Worm (Caenorhabditis elegans) whole organism, L1 larva: ENCODE results near the gene rme-1.

Source experiments
- C04F5.9 ChIP-seq: sonication (generic microtip); optimal IDR thresholded peaks from 2 replicates; lab custom pipeline; 2016; ENCODE audit warnings: missing genetic modification characterization, missing compliant biosample characterization
- C16A3.4 ChIP-seq: fragments of 150-350 bp; optimal IDR thresholded peaks from 2 replicates; lab custom pipeline; 2014; ENCODE audit warnings: missing biosample characterization, missing genetic modification characterization
- C34B4.2 ChIP-seq: sonication (generic microtip); optimal IDR thresholded peaks from 2 replicates; lab custom pipeline; 2017; ENCODE audit warnings: mild to moderate bottlenecking, missing genetic modification characterization, missing compliant biosample characterization
- Y116A8C.19 ChIP-seq: sonication (generic microtip); optimal IDR thresholded peaks from 2 replicates; lab custom pipeline; 2016; ENCODE audit warnings: missing compliant biosample characterization, missing genetic modification characterization, borderline replicate concordance
- alr-1 ChIP-seq: fragments of 200-800 bp; sonication (Bioruptor generic); optimal IDR thresholded peaks from 2 replicates; lab custom pipeline; 2018; ENCODE audit warnings: borderline replicate concordance, mild to moderate bottlenecking, missing genetic modification characterization, missing compliant biosample characterization
- aly-2 ChIP-seq: fragments of 150-350 bp; optimal IDR thresholded peaks from 2 replicates; lab custom pipeline; 2014; ENCODE audit warnings: missing biosample characterization, missing genetic modification characterization
- ama-1 ChIP-seq: fragments of 150-350 bp; optimal IDR thresholded peaks from 2 replicates; lab custom pipeline; 2014
- blmp-1 ChIP-seq: fragments of 150-350 bp; optimal IDR thresholded peaks from 2 replicates; lab custom pipeline; 2014; ENCODE audit warnings: missing biosample characterization, missing genetic modification characterization
- ceh-8 ChIP-seq: fragments of 200-800 bp; sonication (Bioruptor generic); optimal IDR thresholded peaks from 2 replicates; lab custom pipeline; 2018; ENCODE audit warnings: mild to moderate bottlenecking, missing genetic modification characterization, moderate library complexity, missing compliant biosample characterization
- ceh-90 ChIP-seq: sonication (generic microtip); optimal IDR thresholded peaks from 2 replicates; lab custom pipeline; 2016; ENCODE audit warnings: missing genetic modification characterization, missing compliant biosample characterization
- dsc-1 ChIP-seq: sonication (generic microtip); optimal IDR thresholded peaks from 2 replicates; lab custom pipeline; 2016; ENCODE audit warnings: mild to moderate bottlenecking, missing genetic modification characterization, missing compliant biosample characterization
- efl-1 ChIP-seq, 4 experiments: fragments of 150-350 bp; optimal IDR thresholded peaks in 3 of 4; peaks in 1 of 4; 1 replicate in 1 of 4; 2 replicates in 3 of 4; lab custom pipeline; 2014; ENCODE audit warnings: missing biosample characterization in 2 of 4, missing genetic modification characterization in 2 of 4, missing genetic modification reagents in 2 of 4
- efl-3 ChIP-seq: fragments of 200-800 bp; sonication (Bioruptor generic); optimal IDR thresholded peaks from 2 replicates; lab custom pipeline; 2018; ENCODE audit warnings: mild to moderate bottlenecking, missing genetic modification characterization, missing compliant biosample characterization
- egl-13 ChIP-seq: sonication (generic microtip); optimal IDR thresholded peaks from 2 replicates; lab custom pipeline; 2016; ENCODE audit warnings: missing genotype, missing genetic modification reagents, missing genetic modification characterization, missing compliant biosample characterization
- egl-27 ChIP-seq, 2 experiments: fragments of 150-350 bp in 1 of 2; sonication (generic microtip); optimal IDR thresholded peaks; 3 replicates each; lab custom pipeline; 2017 to 2018; ENCODE audit warnings: missing biosample characterization in 2 of 2, missing genetic modification characterization in 2 of 2, missing genetic modification reagents in 2 of 2
- elt-3 ChIP-seq, 6 experiments: fragments of 150-350 bp in 1 of 6; sonication (generic microtip); optimal IDR thresholded peaks; 2 replicates each; lab custom pipeline; 2017 to 2018; ENCODE audit warnings: missing biosample characterization in 6 of 6, missing genetic modification characterization in 6 of 6, inconsistent platforms in 1 of 6
- fkh-10 ChIP-seq: sonication (generic microtip); optimal IDR thresholded peaks from 2 replicates; lab custom pipeline; 2017; ENCODE audit warnings: missing biosample characterization, missing genetic modification reagents, missing genetic modification characterization
- fkh-4 ChIP-seq: sonication (generic microtip); optimal IDR thresholded peaks from 2 replicates; lab custom pipeline; 2016; ENCODE audit warnings: missing compliant biosample characterization, missing genetic modification characterization, borderline replicate concordance
- fkh-8 ChIP-seq: sonication (generic microtip); optimal IDR thresholded peaks from 2 replicates; lab custom pipeline; 2016; ENCODE audit warnings: mild to moderate bottlenecking, missing genetic modification characterization, missing compliant biosample characterization
- fos-1 ChIP-seq: fragments of 150-350 bp; optimal IDR thresholded peaks from 2 replicates; lab custom pipeline; 2014; ENCODE audit warnings: missing biosample characterization, missing genetic modification characterization
- hlh-4 ChIP-seq: sonication (generic microtip); optimal IDR thresholded peaks from 2 replicates; lab custom pipeline; 2016; ENCODE audit warnings: mild to moderate bottlenecking, missing genetic modification characterization, missing compliant biosample characterization
- isw-1 ChIP-seq: fragments of 200-800 bp; sonication (Bioruptor generic); IDR thresholded peaks from 2 replicates; pipeline ENCODE4 v1.3.6; 2022; ENCODE audit warnings: missing genetic modification characterization, missing compliant biosample characterization
- jun-1 ChIP-seq: fragments of 150-350 bp; optimal IDR thresholded peaks from 2 replicates; lab custom pipeline; 2014; ENCODE audit warnings: missing biosample characterization, missing genetic modification reagents, missing genetic modification characterization
- lin-13 ChIP-seq: fragments of 150-350 bp; optimal IDR thresholded peaks from 2 replicates; lab custom pipeline; 2014; ENCODE audit warnings: missing biosample characterization, missing genetic modification reagents, missing genetic modification characterization
- lin-14 ChIP-seq: fragments of 200-800 bp; sonication (Bioruptor generic); optimal IDR thresholded peaks from 2 replicates; lab custom pipeline; 2018; ENCODE audit warnings: mild to moderate bottlenecking, missing genetic modification characterization, moderate library complexity, missing compliant biosample characterization
- lin-15B ChIP-seq: fragments of 150-350 bp; sonication (generic microtip); optimal IDR thresholded peaks from 3 replicates; lab custom pipeline; 2014; ENCODE audit warnings: missing biosample characterization, missing genetic modification characterization
- lir-3 ChIP-seq: sonication (generic microtip); optimal IDR thresholded peaks from 2 replicates; lab custom pipeline; 2016; ENCODE audit warnings: mild to moderate bottlenecking, missing genetic modification characterization, moderate library complexity, missing compliant biosample characterization; ENCODE audit not compliant: poor library complexity
- lsy-2 ChIP-seq, 2 experiments: fragments of 150-350 bp; optimal IDR thresholded peaks; 2 replicates each; lab custom pipeline; 2014; ENCODE audit warnings: missing biosample characterization in 2 of 2, missing genetic modification characterization in 2 of 2
- mab-9 ChIP-seq: fragments of 200-800 bp; sonication (Bioruptor generic); IDR thresholded peaks from 2 replicates; pipeline ENCODE4 v1.3.6; 2022; ENCODE audit warnings: missing genetic modification reagents, missing genetic modification characterization, missing compliant biosample characterization
- mef-2 ChIP-seq: fragments of 150-350 bp; optimal IDR thresholded peaks from 2 replicates; lab custom pipeline; 2014; ENCODE audit warnings: missing biosample characterization, missing genetic modification characterization
- mep-1 ChIP-seq: fragments of 150-350 bp; optimal IDR thresholded peaks from 2 replicates; lab custom pipeline; 2014; ENCODE audit warnings: missing biosample characterization, missing genetic modification characterization
- nhr-11 ChIP-seq: fragments of 150-350 bp; optimal IDR thresholded peaks from 2 replicates; lab custom pipeline; 2014; ENCODE audit warnings: missing biosample characterization, missing genetic modification characterization
- nhr-19 ChIP-seq: fragments of 200-800 bp; sonication (Bioruptor generic); conservative IDR thresholded peaks from 2 replicates; pipeline ENCODE4 v1.3.6; 2022; ENCODE audit warnings: missing genetic modification characterization, missing compliant biosample characterization
- nhr-237 ChIP-seq: fragments of 150-350 bp; optimal IDR thresholded peaks from 2 replicates; lab custom pipeline; 2014; ENCODE audit warnings: missing biosample characterization, missing genetic modification characterization
- nhr-28 ChIP-seq: fragments of 150-350 bp; optimal IDR thresholded peaks from 2 replicates; lab custom pipeline; 2014; ENCODE audit warnings: missing biosample characterization, missing genetic modification characterization
- nhr-71 ChIP-seq: sonication (generic microtip); optimal IDR thresholded peaks from 2 replicates; lab custom pipeline; 2016; ENCODE audit warnings: mild to moderate bottlenecking, missing genetic modification characterization, moderate library complexity, missing compliant biosample characterization
- nhr-77 ChIP-seq: fragments of 150-350 bp; optimal IDR thresholded peaks from 2 replicates; lab custom pipeline; 2014; ENCODE audit warnings: missing biosample characterization, missing genetic modification characterization
- nhr-84 ChIP-seq: sonication (generic microtip); optimal IDR thresholded peaks from 2 replicates; lab custom pipeline; 2017; ENCODE audit warnings: missing biosample characterization, missing genetic modification characterization
- nhr-85 ChIP-seq: sonication (generic microtip); peaks from one replicate; lab custom pipeline; 2016; ENCODE audit warnings: missing genetic modification characterization, inconsistent platforms, missing compliant biosample characterization
- pax-3 ChIP-seq: fragments of 200-800 bp; sonication (Bioruptor generic); optimal IDR thresholded peaks from 2 replicates; lab custom pipeline; 2018; ENCODE audit warnings: mild to moderate bottlenecking, missing genetic modification characterization, moderate library complexity, missing compliant biosample characterization
- skn-1 ChIP-seq: fragments of 150-350 bp; optimal IDR thresholded peaks from 2 replicates; lab custom pipeline; 2014; ENCODE audit warnings: missing biosample characterization, missing genetic modification characterization
- snpc-4 ChIP-seq: fragments of 150-350 bp; optimal IDR thresholded peaks from 2 replicates; lab custom pipeline; 2014; ENCODE audit warnings: missing biosample characterization, missing genetic modification characterization
- sox-4 ChIP-seq: sonication (generic microtip); optimal IDR thresholded peaks from 2 replicates; lab custom pipeline; 2016; ENCODE audit warnings: missing genetic modification characterization, missing compliant biosample characterization
- sptf-1 ChIP-seq: fragments of 150-350 bp; optimal IDR thresholded peaks from 2 replicates; lab custom pipeline; 2014; ENCODE audit warnings: missing biosample characterization, missing genetic modification characterization
- sup-37 ChIP-seq: fragments of 200-800 bp; sonication (Bioruptor generic); optimal IDR thresholded peaks from 2 replicates; lab custom pipeline; 2018; ENCODE audit warnings: mild to moderate bottlenecking, missing genetic modification characterization, missing compliant biosample characterization
- swsn-7 ChIP-seq: sonication (generic microtip); optimal IDR thresholded peaks from 2 replicates; lab custom pipeline; 2016; ENCODE audit warnings: missing genetic modification characterization, missing compliant biosample characterization
- tbx-2 ChIP-seq: sonication (generic microtip); optimal IDR thresholded peaks from 2 replicates; lab custom pipeline; 2016; ENCODE audit warnings: missing genetic modification characterization, missing compliant biosample characterization
- tlp-1 ChIP-seq: fragments of 150-350 bp; optimal IDR thresholded peaks from 2 replicates; lab custom pipeline; 2014; ENCODE audit warnings: missing biosample characterization, missing genetic modification characterization
- unc-130 ChIP-seq: fragments of 150-350 bp; optimal IDR thresholded peaks from 2 replicates; lab custom pipeline; 2017; ENCODE audit warnings: missing biosample characterization, missing genetic modification characterization, inconsistent platforms
- unc-30 ChIP-seq: sonication (generic microtip); optimal IDR thresholded peaks from 2 replicates; lab custom pipeline; 2017; ENCODE audit warnings: missing biosample characterization, missing genetic modification characterization
- unc-86 ChIP-seq: sonication (generic microtip); optimal IDR thresholded peaks from 2 replicates; lab custom pipeline; 2016; ENCODE audit warnings: missing genetic modification characterization, missing compliant biosample characterization
- xbp-1 ChIP-seq: sonication (generic microtip); optimal IDR thresholded peaks from 2 replicates; lab custom pipeline; 2016; ENCODE audit warnings: missing genetic modification characterization, missing compliant biosample characterization
- ztf-11 ChIP-seq, 2 experiments: sonication (generic microtip); optimal IDR thresholded peaks; 2 replicates each; lab custom pipeline; 2016 to 2017; ENCODE audit warnings: missing genetic modification characterization in 2 of 2, missing biosample characterization in 1 of 2, missing compliant biosample characterization in 1 of 2
- ztf-4 ChIP-seq: fragments of 150-350 bp; optimal IDR thresholded peaks from 2 replicates; lab custom pipeline; 2014; ENCODE audit warnings: missing biosample characterization, missing genetic modification characterization

Gene rme-1

DNA sequence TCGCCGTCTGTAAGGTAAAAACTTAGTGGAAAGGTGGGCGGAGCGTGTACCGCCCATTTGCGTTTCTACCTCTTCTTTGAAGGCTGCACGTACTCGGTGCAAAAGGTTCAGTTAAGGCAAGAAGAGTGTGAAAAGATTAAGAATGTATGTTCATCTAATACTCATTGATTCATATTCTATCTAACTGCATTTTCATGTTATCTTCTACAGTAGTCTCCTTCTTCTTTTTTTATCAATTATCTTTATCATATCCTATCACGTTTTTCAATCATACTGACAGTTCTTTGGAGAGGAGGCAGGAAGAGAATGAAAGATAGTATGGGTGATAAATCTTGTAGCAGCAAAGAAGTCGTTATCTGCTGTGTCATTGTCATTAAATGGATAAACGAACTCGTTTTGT is 38.7 kb downstream of the rme-1 start (continued):
- TF ChIP-seq blmp-1 (peak; percentile 65), C34B4.2 (tag; lab: Kevin White, UChicago) (no peak), elt-3 (tag; optimal IDR thresholded peaks at IDR 0.05; lab: Kevin White, UChicago) (peak; percentile 1 to 97 (median 86)), egl-27 (tag; optimal IDR thresholded peaks at IDR 0.05; lab: Kevin White, UChicago) (peak in 1 of 2 experiments; percentile 61), lin-13 (GFP tag; lab: Kevin White, UChicago) (peak; percentile 2), efl-3 (no peak), sup-37 (GFP tag; lab: Kevin White, UChicago) (no peak), lir-3 (tag; lab: Kevin White, UChicago) (peak; percentile 21), unc-130 (tag; lab: Kevin White, UChicago) (peak; percentile 64), sox-4 (peak; percentile 40), ceh-8 (no peak), egl-13 (tag; lab: Kevin White, UChicago) (no peak), nhr-71 (tag; lab: Kevin White, UChicago) (peak; percentile 82), unc-30 (tag; lab: Kevin White, UChicago) (no peak), nhr-84 (no peak), xbp-1 (tag; lab: Kevin White, UChicago) (no peak), nhr-19 (GFP tag; lab: Robert Waterston, UW) (peak; percentile 73), isw-1 (GFP tag; lab: Robert Waterston, UW) (no peak), nhr-11 (no peak), nhr-85 (tag; lab: Kevin White, UChicago) (peak; percentile 98), fos-1 (tag; lab: Kevin White, UChicago) (no peak), tlp-1 (no peak), lin-15B (tag; lab: Kevin White, UChicago) (no peak), fkh-8 (tag; lab: Kevin White, UChicago) (no peak), mep-1 (tag; lab: Kevin White, UChicago) (peak; percentile 36), ama-1 (lab: Kevin White, UChicago) (no peak), jun-1 (tag; lab: Kevin White, UChicago) (no peak), sptf-1 (no peak), nhr-237 (no peak), C16A3.4 (tag; lab: Kevin White, UChicago) (peak; percentile 34), nhr-77 (tag; lab: Kevin White, UChicago) (no peak), ztf-11 (tag; optimal IDR thresholded peaks at IDR 0.05; lab: Kevin White, UChicago) (no peak), dsc-1 (no peak), efl-1 (optimal IDR thresholded peaks at IDR 0.05; lab: Kevin White, UChicago) (peak in 1 of 2 experiments; percentile 7), efl-1 (GFP tag; optimal IDR thresholded peaks at IDR 0.05 in 1 of 2; lab: Kevin White, UChicago) (no peak), snpc-4 (tag; lab: Kevin White, UChicago) (no peak), C04F5.9 (tag; lab: Kevin White, UChicago) (no peak), hlh-4 (tag; lab: Kevin White, UChicago) (no peak)

DNA sequence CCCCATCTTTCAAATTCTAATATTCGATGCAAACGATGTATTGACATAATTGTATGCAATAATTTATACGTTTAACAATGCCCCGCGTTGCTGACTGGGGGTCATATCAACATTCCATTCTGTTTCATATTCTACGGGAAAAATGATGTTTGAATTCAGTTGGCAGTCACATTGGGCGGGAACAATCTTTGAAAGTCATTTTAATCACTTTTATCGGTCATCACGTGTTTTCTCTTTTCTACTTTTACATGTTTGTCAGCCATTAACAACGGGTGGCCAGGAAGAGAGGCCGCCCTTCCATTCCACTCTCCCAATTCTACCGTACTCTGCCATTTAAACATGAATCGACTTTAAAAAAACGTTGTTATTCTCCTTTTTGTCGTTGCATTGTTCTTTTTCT is 40.0 kb downstream of the rme-1 start:
- TF ChIP-seq C34B4.2 (tag; lab: Kevin White, UChicago) = no peak
- TF ChIP-seq nhr-11 = no peak
- no peak for TF ChIP-seq pax-3 (tag; lab: Kevin White, UChicago)
- peak; percentile 48 for TF ChIP-seq lin-14 (GFP tag; lab: Kevin White, UChicago)
- no peak for TF ChIP-seq mef-2 (tag; lab: Kevin White, UChicago)
- no peak for TF ChIP-seq C04F5.9 (tag; lab: Kevin White, UChicago)
- TF ChIP-seq lin-13 (GFP tag; lab: Kevin White, UChicago) = no peak
- no peak for TF ChIP-seq ceh-90 (tag; lab: Kevin White, UChicago)
- TF ChIP-seq nhr-28 (tag; lab: Kevin White, UChicago) = no peak
- TF ChIP-seq mep-1 (tag; lab: Kevin White, UChicago) = no peak
- no peak for TF ChIP-seq alr-1 (tag; lab: Kevin White, UChicago)
- no peak for TF ChIP-seq fkh-4 (tag; lab: Kevin White, UChicago)
- no peak for TF ChIP-seq swsn-7 (tag; lab: Kevin White, UChicago)
- TF ChIP-seq skn-1 (tag; lab: Kevin White, UChicago) = no peak
- TF ChIP-seq fkh-10 (GFP tag; lab: Kevin White, UChicago) = no peak
- TF ChIP-seq tbx-2 (tag; lab: Kevin White, UChicago) = no peak
- TF ChIP-seq unc-86 (tag; lab: Kevin White, UChicago) = no peak
- no peak for TF ChIP-seq Y116A8C.19 (tag; lab: Kevin White, UChicago)
- TF ChIP-seq isw-1 (GFP tag; lab: Robert Waterston, UW) = no peak
- TF ChIP-seq ztf-4 (tag; lab: Kevin White, UChicago) = no peak
- no peak for TF ChIP-seq ama-1 (lab: Kevin White, UChicago)
- no peak for TF ChIP-seq mab-9
- TF ChIP-seq aly-2 (tag; lab: Kevin White, UChicago) = no peak
- peak; percentile 2 for TF ChIP-seq unc-130 (tag; lab: Kevin White, UChicago)
- peak; percentile 16 to 60 for TF ChIP-seq lsy-2 (tag; optimal IDR thresholded peaks at IDR 0.05; lab: Kevin White, UChicago)
- no peak for TF ChIP-seq dsc-1
